Fruit fly (Drosophila melanogaster) whole organism, embryonic: ENCODE data around the gene CG7320.

Experiments
- Bgb ChIP-seq: fragments of 200-800 bp; sonication (Bioruptor generic); IDR thresholded peaks from 2 replicates; pipeline ENCODE4 v1.3.6; 2022; ENCODE audit warnings: missing biosample characterization, missing genetic modification characterization; ENCODE audit not compliant: partially characterized antibody
- Blimp-1 ChIP-seq: fragments of 200-800 bp; sonication (Bioruptor generic); optimal IDR thresholded peaks from 3 replicates; lab custom pipeline; 2018; ENCODE audit warnings: missing biosample characterization, missing genetic modification characterization, mild to moderate bottlenecking, moderate library complexity, missing genetic modification reagents
- CG10147 ChIP-seq: fragments of 200-800 bp; sonication (Bioruptor generic); optimal IDR thresholded peaks from 2 replicates; lab custom pipeline; 2019; ENCODE audit warnings: missing biosample characterization, mild to moderate bottlenecking, missing genetic modification characterization, moderate library complexity
- CG12391 ChIP-seq: fragments of 200-800 bp; sonication (Bioruptor generic); optimal IDR thresholded peaks from 3 replicates; lab custom pipeline; 2018; ENCODE audit warnings: missing biosample characterization, mild to moderate bottlenecking, missing genetic modification characterization, moderate library complexity
- CG14050 ChIP-seq: fragments of 200-800 bp; sonication (Bioruptor generic); IDR thresholded peaks from 3 replicates; pipeline ENCODE4 v1.3.6; 2022; ENCODE audit warnings: missing biosample characterization, missing genetic modification characterization
- CG14710 ChIP-seq: fragments of 200-800 bp; sonication (Bioruptor generic); optimal IDR thresholded peaks from 3 replicates; lab custom pipeline; 2019; ENCODE audit warnings: missing biosample characterization, mild to moderate bottlenecking, missing genetic modification characterization, moderate library complexity
- CG14860 ChIP-seq: fragments of 200-800 bp; sonication (Bioruptor generic); IDR thresholded peaks from 3 replicates; pipeline ENCODE4 v1.3.6; 2022; ENCODE audit warnings: missing biosample characterization, missing genetic modification characterization; ENCODE audit not compliant: partially characterized antibody
- CG18764 ChIP-seq: fragments of 200-800 bp; sonication (Bioruptor generic); optimal IDR thresholded peaks from 3 replicates; lab custom pipeline; 2016; ENCODE audit warnings: missing biosample characterization, missing genetic modification characterization
- CG4282 ChIP-seq: fragments of 200-800 bp; sonication (Bioruptor generic); optimal IDR thresholded peaks from 2 replicates; lab custom pipeline; 2016; ENCODE audit warnings: missing biosample characterization, missing genetic modification characterization
- CG4404 ChIP-seq: fragments of 200-800 bp; sonication (Bioruptor generic); IDR thresholded peaks from 2 replicates; pipeline ENCODE4 v1.3.6; 2022; ENCODE audit warnings: missing biosample characterization, missing genetic modification characterization
- CG7372 ChIP-seq: fragments of 200-800 bp; sonication (Bioruptor generic); IDR thresholded peaks from 2 replicates; pipeline ENCODE4 v1.3.6; 2022; ENCODE audit warnings: missing biosample characterization, missing genetic modification characterization
- CG9817 ChIP-seq: fragments of 200-800 bp; sonication (Bioruptor generic); optimal IDR thresholded peaks from 2 replicates; lab custom pipeline; 2018; ENCODE audit warnings: missing biosample characterization, mild to moderate bottlenecking, missing genetic modification characterization, moderate library complexity
- CHES-1-like ChIP-seq: fragments of 200-800 bp; sonication (Bioruptor generic); optimal IDR thresholded peaks from 2 replicates; lab custom pipeline; 2016; ENCODE audit warnings: missing biosample characterization, missing genetic modification characterization
- Chrac-16 ChIP-seq: fragments of 200-800 bp; sonication (Bioruptor generic); optimal IDR thresholded peaks from 3 replicates; lab custom pipeline; 2016; ENCODE audit warnings: missing biosample characterization, missing genetic modification characterization
- Dek ChIP-seq: fragments of 200-800 bp; sonication (Bioruptor generic); optimal IDR thresholded peaks from 3 replicates; lab custom pipeline; 2019; ENCODE audit warnings: missing biosample characterization, mild to moderate bottlenecking, missing genetic modification characterization, moderate library complexity
- Dref ChIP-seq: fragments of 200-800 bp; sonication (Bioruptor generic); IDR thresholded peaks from 2 replicates; pipeline ENCODE4 v1.3.6; 2022; ENCODE audit warnings: missing biosample characterization, missing genetic modification characterization
- Ets97D ChIP-seq: fragments of 200-800 bp; sonication (Bioruptor generic); optimal IDR thresholded peaks from 3 replicates; lab custom pipeline; 2016; ENCODE audit warnings: missing biosample characterization, missing genetic modification characterization
- Hand ChIP-seq: fragments of 200-800 bp; sonication (Bioruptor generic); optimal IDR thresholded peaks from 2 replicates; lab custom pipeline; 2017; ENCODE audit warnings: mild to moderate bottlenecking, missing biosample characterization, missing genetic modification reagents, missing genetic modification characterization
- HmgD ChIP-seq: fragments of 200-800 bp; sonication (Bioruptor generic); optimal IDR thresholded peaks from 3 replicates; lab custom pipeline; 2016; ENCODE audit warnings: missing biosample characterization, missing genetic modification characterization
- Hmx ChIP-seq: fragments of 200-800 bp; sonication (Bioruptor generic); optimal IDR thresholded peaks from 2 replicates; lab custom pipeline; 2016; ENCODE audit warnings: missing biosample characterization, missing genetic modification characterization
- Hr3 ChIP-seq: fragments of 200-800 bp; sonication (Bioruptor generic); optimal IDR thresholded peaks from 3 replicates; lab custom pipeline; 2016; ENCODE audit warnings: missing biosample characterization, missing genetic modification characterization
- MESR4 ChIP-seq: fragments of 200-800 bp; sonication (Bioruptor generic); optimal IDR thresholded peaks from 2 replicates; lab custom pipeline; 2018; ENCODE audit warnings: missing biosample characterization, mild to moderate bottlenecking, missing genetic modification characterization, moderate library complexity
- MTF-1 ChIP-seq: fragments of 200-800 bp; sonication (Bioruptor generic); optimal IDR thresholded peaks from 2 replicates; lab custom pipeline; 2018; ENCODE audit warnings: missing biosample characterization, mild to moderate bottlenecking, missing genetic modification characterization, borderline replicate concordance
- NK7.1 ChIP-seq: fragments of 200-800 bp; sonication (Bioruptor generic); optimal IDR thresholded peaks from 3 replicates; lab custom pipeline; 2016; ENCODE audit warnings: missing biosample characterization, missing genetic modification characterization
- Nf-YC ChIP-seq: fragments of 200-800 bp; optimal IDR thresholded peaks from 3 replicates; lab custom pipeline; 2019; ENCODE audit warnings: missing biosample characterization, mild to moderate bottlenecking, missing genetic modification characterization, moderate library complexity
- Oaz ChIP-seq: fragments of 200-800 bp; sonication (Bioruptor generic); IDR thresholded peaks from 2 replicates; pipeline ENCODE4 v1.3.6; 2022; ENCODE audit warnings: missing biosample characterization, missing genetic modification characterization
- Tbp ChIP-seq: fragments of >200 bp; optimal IDR thresholded peaks from 2 replicates; lab custom pipeline; 2018; ENCODE audit warnings: missing biosample characterization, missing genetic modification characterization
- Xrp1 ChIP-seq: fragments of 200-800 bp; sonication (Bioruptor generic); IDR thresholded peaks from 2 replicates; pipeline ENCODE4 v1.3.6; 2022; ENCODE audit warnings: missing biosample characterization, missing genetic modification characterization
- ab ChIP-seq: fragments of 200-800 bp; sonication (Bioruptor generic); optimal IDR thresholded peaks from 2 replicates; lab custom pipeline; 2016; ENCODE audit warnings: missing biosample characterization, missing genetic modification characterization
- bowl ChIP-seq: fragments of 200-800 bp; sonication (Bioruptor generic); IDR thresholded peaks from 2 replicates; pipeline ENCODE4 v1.3.6; 2022; ENCODE audit warnings: missing biosample characterization, missing genetic modification characterization
- chif ChIP-seq, 2 experiments: fragments of 200-800 bp; sonication (Bioruptor generic); optimal IDR thresholded peaks; 3 replicates each; lab custom pipeline; 2016; ENCODE audit warnings: missing biosample characterization in 2 of 2, missing genetic modification characterization in 2 of 2
- eve ChIP-seq, 2 experiments: fragments of >200 bp; optimal IDR thresholded peaks; 2 replicates each; lab custom pipeline; 2017; ENCODE audit warnings: missing biosample characterization in 2 of 2, missing genetic modification characterization in 2 of 2
- fd64A ChIP-seq: fragments of 200-800 bp; sonication (Bioruptor generic); optimal IDR thresholded peaks from 3 replicates; lab custom pipeline; 2018; ENCODE audit warnings: missing biosample characterization, mild to moderate bottlenecking, missing genetic modification characterization
- gt ChIP-seq: fragments of 200-800 bp; sonication (Bioruptor generic); IDR thresholded peaks from 2 replicates; pipeline ENCODE4 v1.3.6; 2022; ENCODE audit warnings: missing biosample characterization, missing genetic modification characterization
- jigr1 ChIP-seq: fragments of 200-800 bp; sonication (Bioruptor generic); IDR thresholded peaks from 3 replicates; pipeline ENCODE4 v1.3.6; 2022; ENCODE audit warnings: missing biosample characterization, missing genetic modification characterization
- kah ChIP-seq: fragments of 200-800 bp; sonication (Bioruptor generic); optimal IDR thresholded peaks from 2 replicates; lab custom pipeline; 2018; ENCODE audit warnings: missing biosample characterization, mild to moderate bottlenecking, missing genetic modification characterization
- lab ChIP-seq: fragments of 200-800 bp; sonication (Bioruptor generic); optimal IDR thresholded peaks from 3 replicates; lab custom pipeline; 2017; ENCODE audit warnings: missing biosample characterization, missing genetic modification characterization, mild to moderate bottlenecking, moderate library complexity, missing genetic modification reagents
- lilli ChIP-seq: fragments of 200-800 bp; sonication (Bioruptor generic); optimal IDR thresholded peaks from 3 replicates; lab custom pipeline; 2016; ENCODE audit warnings: missing biosample characterization, missing genetic modification characterization
- maf-S ChIP-seq: fragments of 200-800 bp; sonication (Bioruptor generic); optimal IDR thresholded peaks from 2 replicates; lab custom pipeline; 2016; ENCODE audit warnings: missing biosample characterization, missing genetic modification characterization
- otp ChIP-seq: fragments of 200-800 bp; sonication (Bioruptor generic); IDR thresholded peaks from 3 replicates; pipeline ENCODE4, ENCODE4 v1.3.6; 2022; ENCODE audit warnings: missing biosample characterization, missing genetic modification characterization
- pfk ChIP-seq: fragments of 200-800 bp; sonication (Bioruptor generic); optimal IDR thresholded peaks from 2 replicates; lab custom pipeline; 2018; ENCODE audit warnings: missing biosample characterization, mild to moderate bottlenecking, missing genetic modification characterization, moderate library complexity
- repo ChIP-seq: fragments of 200-800 bp; sonication (Bioruptor generic); optimal IDR thresholded peaks from 2 replicates; lab custom pipeline; 2016; ENCODE audit warnings: missing biosample characterization, missing genetic modification characterization
- row ChIP-seq: fragments of 200-800 bp; sonication (Bioruptor generic); IDR thresholded peaks from 3 replicates; pipeline ENCODE4 v1.3.6; 2022; ENCODE audit warnings: missing biosample characterization, missing genetic modification characterization
- schlank ChIP-seq: fragments of 200-800 bp; sonication (Bioruptor generic); optimal IDR thresholded peaks from 2 replicates; lab custom pipeline; 2018; ENCODE audit warnings: missing biosample characterization, mild to moderate bottlenecking, missing genetic modification characterization
- scrt ChIP-seq: fragments of 200-800 bp; sonication (Bioruptor generic); optimal IDR thresholded peaks from 2 replicates; lab custom pipeline; 2018; ENCODE audit warnings: missing biosample characterization, mild to moderate bottlenecking, missing genetic modification characterization, moderate library complexity
- sens ChIP-seq: fragments of 200-800 bp; sonication (Bioruptor generic); peaks from one replicate; lab custom pipeline; 2016; ENCODE audit warnings: missing biosample characterization, missing genetic modification characterization
- shn ChIP-seq: fragments of 200-800 bp; sonication (Bioruptor generic); optimal IDR thresholded peaks from 3 replicates; lab custom pipeline; 2016; ENCODE audit warnings: missing biosample characterization, missing genetic modification characterization
- slbo ChIP-seq: fragments of 200-800 bp; sonication (Bioruptor generic); IDR thresholded peaks from 2 replicates; pipeline ENCODE4 v1.3.6; 2022; ENCODE audit warnings: missing biosample characterization, missing genetic modification characterization
- wek ChIP-seq: fragments of 200-800 bp; sonication (Bioruptor generic); optimal IDR thresholded peaks from 3 replicates; lab custom pipeline; 2018; ENCODE audit warnings: missing biosample characterization, mild to moderate bottlenecking, missing genetic modification characterization, moderate library complexity
- zen ChIP-seq: fragments of 200-800 bp; sonication (Bioruptor generic); optimal IDR thresholded peaks from 3 replicates; lab custom pipeline; 2018; ENCODE audit warnings: missing biosample characterization, mild to moderate bottlenecking, missing genetic modification characterization, moderate library complexity

Gene CG7320

DNA sequence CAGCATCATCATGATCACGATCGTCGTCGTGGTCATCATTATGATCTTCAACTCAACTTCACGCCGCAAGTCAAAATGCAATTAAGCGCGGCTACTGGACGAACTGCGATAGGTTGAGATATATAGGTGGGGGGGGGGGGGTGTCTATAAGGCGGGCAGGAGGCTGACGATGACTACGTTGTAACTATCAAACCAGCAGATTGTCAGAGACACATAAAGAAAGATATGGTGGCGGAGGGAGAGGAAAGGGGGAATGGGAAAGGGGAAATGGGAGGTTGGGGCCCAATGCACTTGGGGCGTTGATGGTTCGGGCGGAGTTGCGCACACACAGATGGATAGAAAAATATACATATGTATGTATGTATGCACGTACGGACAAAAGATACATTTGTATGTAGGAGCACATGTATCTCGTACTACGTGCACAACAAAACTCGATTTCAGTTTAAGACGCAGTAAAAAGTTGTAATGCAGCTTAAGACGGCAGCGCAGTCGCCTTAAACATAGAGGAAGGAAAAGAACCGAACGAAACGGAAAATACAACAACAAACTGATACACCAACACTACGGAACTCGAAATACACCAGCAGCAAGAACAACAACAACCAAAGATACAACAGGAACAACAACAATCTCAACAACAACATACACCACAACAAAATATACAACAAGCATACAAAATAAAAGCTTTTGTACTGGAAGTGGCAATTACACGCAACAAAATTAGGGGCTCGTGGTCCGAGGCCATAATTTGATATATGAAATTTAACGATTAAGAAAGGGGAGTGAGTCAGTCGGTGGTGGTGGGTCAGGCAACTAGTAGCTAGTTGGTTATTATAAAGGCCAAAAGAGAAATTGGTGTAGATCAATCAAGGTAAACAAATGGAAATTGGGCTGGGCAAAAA, 38.0 kb downstream of the CG7320 start (continued):
- peak; percentile 22; the same call in 2 of the 3 replicates for TF ChIP-seq row
- no peak for TF ChIP-seq CG12391
- no peak for TF ChIP-seq Bgb
- no peak for TF ChIP-seq HmgD (GFP tag; lab: Kevin White, UChicago)
- TF ChIP-seq pfk (GFP tag; lab: Kevin White, UChicago), result no peak
- no peak for TF ChIP-seq CG18764
- no peak for TF ChIP-seq Hmx (GFP tag; lab: Kevin White, UChicago)
- TF ChIP-seq wek, result no peak
- no peak for TF ChIP-seq Dek (tag; lab: Kevin White, UChicago)
- TF ChIP-seq CG4282 (GFP tag; lab: Kevin White, UChicago), result no peak
- no peak for TF ChIP-seq kah
- no peak for TF ChIP-seq Hand
- no peak for TF ChIP-seq maf-S (GFP tag; lab: Kevin White, UChicago)
- no peak for TF ChIP-seq bowl (GFP tag; lab: Robert Waterston, UW)
- TF ChIP-seq jigr1 (GFP tag; lab: Robert Waterston, UW), result no peak
- no peak for TF ChIP-seq MTF-1 (GFP tag; lab: Kevin White, UChicago)
- TF ChIP-seq repo (GFP tag; lab: Kevin White, UChicago), result no peak
- TF ChIP-seq fd64A (GFP tag; lab: Kevin White, UChicago), result no peak
- no peak for TF ChIP-seq slbo
- TF ChIP-seq gt (GFP tag; lab: Robert Waterston, UW), result no peak
- TF ChIP-seq CG4404, result no peak
- TF ChIP-seq Chrac-16 (GFP tag; lab: Kevin White, UChicago), result no peak
- TF ChIP-seq CG9817 (tag; lab: Kevin White, UChicago), result no peak
- TF ChIP-seq sens (GFP tag; lab: Kevin White, UChicago), result peak; percentile 51
- no peak for TF ChIP-seq Tbp
- TF ChIP-seq Nf-YC (tag; lab: Kevin White, UChicago), result no peak
- TF ChIP-seq CHES-1-like (GFP tag; lab: Kevin White, UChicago), result no peak
- no peak for TF ChIP-seq schlank
- TF ChIP-seq CG14710 (tag; lab: Kevin White, UChicago), result no peak
- no peak for TF ChIP-seq CG10147 (GFP tag; lab: Kevin White, UChicago)
- TF ChIP-seq zen (tag; lab: Kevin White, UChicago), result no peak
- no peak for TF ChIP-seq chif (GFP tag; optimal IDR thresholded peaks at IDR 0.05; lab: Kevin White, UChicago)
- TF ChIP-seq otp (GFP tag; lab: Robert Waterston, UW), result 0 out of 3 replicates have a peak, but pooled peaks have one; percentile 36
- no peak for TF ChIP-seq Ets97D (GFP tag; lab: Kevin White, UChicago)
- TF ChIP-seq CG7372, result no peak
- TF ChIP-seq NK7.1 (GFP tag; lab: Kevin White, UChicago), result no peak
- TF ChIP-seq MESR4, result no peak
- no peak for TF ChIP-seq Oaz (GFP tag; lab: Robert Waterston, UW)
- no peak for TF ChIP-seq Dref
- TF ChIP-seq scrt (GFP tag; lab: Kevin White, UChicago), result no peak
- no peak for TF ChIP-seq CG14050 (GFP tag; lab: Robert Waterston, UW)
- TF ChIP-seq CG14860 (GFP tag; lab: Robert Waterston, UW), result peak; percentile 34; the same call in 1 of the 3 replicates
- TF ChIP-seq Hr3 (GFP tag; lab: Kevin White, UChicago), result no peak
- peak; percentile 47 for TF ChIP-seq Blimp-1
- no peak for TF ChIP-seq ab
- no peak for TF ChIP-seq lab (GFP tag; lab: Kevin White, UChicago)
- no peak for TF ChIP-seq lilli (GFP tag; lab: Kevin White, UChicago)
- peak in 1 of 2 experiments; percentile 41 for TF ChIP-seq eve (GFP tag; optimal IDR thresholded peaks at IDR 0.05; lab: Kevin White, UChicago)
- TF ChIP-seq shn (GFP tag; lab: Kevin White, UChicago), result no peak
- TF ChIP-seq Xrp1 (GFP tag; lab: Robert Waterston, UW), result no peak
